Worm (Caenorhabditis elegans): ENCODE results near the gene T05A8.7.
A peak's percentile ranks its signal among the peaks of the same experiment; 100 is the strongest.

The T05A8.7 gene

ce11 chrII:2769021-2769420 lies 26.9 kb upstream of the T05A8.7 start, which contains the start of gene F08D12.7:
TSS of gene F08D12.7 (minus strand) at chrII:2769121.
- TF ChIP-seq isw-1 (GFP tag; IDR thresholded peaks at IDR 0.05) (no peak), rnt-1 (tag; optimal IDR thresholded peaks at IDR 0.05) (peak; percentile 8)

DNA sequence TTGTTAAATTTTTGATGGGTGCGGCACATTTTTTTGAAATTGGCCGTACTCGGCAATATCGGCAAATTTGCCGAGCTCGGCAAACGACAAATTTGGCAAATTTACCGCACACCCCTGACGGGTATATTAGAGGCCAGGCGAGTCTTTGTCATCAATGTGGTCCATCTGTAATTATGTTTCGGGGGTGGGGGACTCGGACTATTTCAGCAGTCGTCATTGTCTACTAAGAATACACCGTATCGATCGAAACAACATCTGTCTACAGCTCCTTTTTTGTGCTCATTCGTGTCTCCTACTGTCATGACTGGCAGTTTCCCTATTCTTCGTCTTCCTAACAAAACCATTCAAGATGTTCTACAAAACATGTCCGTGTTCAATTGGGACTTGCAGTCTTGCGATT lies 24.2 kb upstream of the T05A8.7 start, which contains the start of gene F08D12.15:
Gene F08D12.15, plus strand, starts transcription at position 301 of the 400 bp plus-strand sequence.
- TF ChIP-seq egl-13 (tag; optimal IDR thresholded peaks at IDR 0.05) (no peak), lir-3 (tag; optimal IDR thresholded peaks at IDR 0.05; ENCODE audit: poor library complexity) (no peak), nhr-47 (tag; optimal IDR thresholded peaks at IDR 0.05) (no peak), xbp-1 (tag; optimal IDR thresholded peaks at IDR 0.05) (no peak), mep-1 (tag; optimal IDR thresholded peaks at IDR 0.05) (no peak), efl-3 (GFP tag; optimal IDR thresholded peaks at IDR 0.05) (no peak), nhr-77 (tag; optimal IDR thresholded peaks at IDR 0.05) (no peak), lin-15B (tag; optimal IDR thresholded peaks at IDR 0.05) (no peak), swsn-7 (tag; optimal IDR thresholded peaks at IDR 0.05) (no peak)

ce11 chrII:2764664-2765063 lies 22.5 kb upstream of the T05A8.7 start, which contains the start of gene fbxb-108:
TSS of gene fbxb-108 (plus strand) at chrII:2764964.
- TF ChIP-seq grh-1 (GFP tag; IDR thresholded peaks at IDR 0.05) (no peak), vab-15 (tag; optimal IDR thresholded peaks at IDR 0.05) (no peak), Y116A8C.19 (tag; optimal IDR thresholded peaks at IDR 0.05; ENCODE audit: borderline replicate concordance) (no peak)

DNA sequence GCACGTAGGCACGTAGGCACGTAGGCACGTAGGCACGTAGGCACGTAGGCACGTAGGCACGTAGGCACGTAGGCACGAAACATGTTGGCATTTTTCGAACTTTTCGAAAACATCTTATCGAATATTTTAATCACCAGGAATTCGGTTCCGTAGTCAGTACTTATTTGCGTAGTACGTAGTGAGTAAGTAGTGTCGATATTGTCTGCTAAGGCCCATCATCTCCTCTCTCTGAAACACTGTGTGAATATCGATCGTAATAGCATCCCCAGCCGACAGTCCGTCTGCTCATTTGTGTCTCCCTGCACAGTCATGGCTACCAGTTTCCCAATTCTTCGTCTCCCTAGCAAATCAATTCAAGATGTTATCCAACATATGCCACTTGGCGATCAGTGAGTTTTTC lies 20.0 kb upstream of the T05A8.7 start, which contains the start of gene fbxb-106:
Gene fbxb-106, plus strand, starts transcription at position 301 of the 400 bp plus-strand sequence.
- TF ChIP-seq Y116A8C.19 (tag; optimal IDR thresholded peaks at IDR 0.05; ENCODE audit: borderline replicate concordance) = no peak
- TF ChIP-seq alr-1 (tag; optimal IDR thresholded peaks at IDR 0.05; ENCODE audit: borderline replicate concordance) = no peak
- TF ChIP-seq pqm-1 (tag; optimal IDR thresholded peaks at IDR 0.05) = no peak
- TF ChIP-seq nhr-20 (tag; optimal IDR thresholded peaks at IDR 0.05) = no peak
- TF ChIP-seq jun-1 (tag; optimal IDR thresholded peaks at IDR 0.05) = no peak
- TF ChIP-seq zag-1 (tag; optimal IDR thresholded peaks at IDR 0.05) = no peak
- no peak for TF ChIP-seq pax-3 (tag; optimal IDR thresholded peaks at IDR 0.05)
- no peak for TF ChIP-seq mab-9 (GFP tag; IDR thresholded peaks at IDR 0.05)
- no peak for TF ChIP-seq ces-1 (GFP tag; optimal IDR thresholded peaks at IDR 0.05)
- TF ChIP-seq fos-1 (tag; optimal IDR thresholded peaks at IDR 0.05) = no peak
- no peak for TF ChIP-seq rnt-1 (tag; optimal IDR thresholded peaks at IDR 0.05)
- TF ChIP-seq nhr-90 (tag; optimal IDR thresholded peaks at IDR 0.05; ENCODE audit: poor library complexity) = no peak
- no peak for TF ChIP-seq mef-2 (tag; optimal IDR thresholded peaks at IDR 0.05)
- TF ChIP-seq lin-14 (GFP tag; optimal IDR thresholded peaks at IDR 0.05) = no peak
- TF ChIP-seq unc-130 (tag; optimal IDR thresholded peaks at IDR 0.05) = no peak

- TF ChIP-seq fkh-8 (tag; optimal IDR thresholded peaks at IDR 0.05) = no peak
- no peak for TF ChIP-seq aly-2 (tag; optimal IDR thresholded peaks at IDR 0.05)
- no peak for TF ChIP-seq efl-1 (optimal IDR thresholded peaks at IDR 0.05)
- no peak for TF ChIP-seq efl-1 (GFP tag; optimal IDR thresholded peaks at IDR 0.05 in 1 of 2)
- TF ChIP-seq nhr-77 (tag; optimal IDR thresholded peaks at IDR 0.05) = no peak
- no peak for TF ChIP-seq grh-1 (GFP tag; IDR thresholded peaks at IDR 0.05)
- no peak for TF ChIP-seq egl-13 (tag; optimal IDR thresholded peaks at IDR 0.05)
- TF ChIP-seq fkh-4 (tag; optimal IDR thresholded peaks at IDR 0.05; ENCODE audit: borderline replicate concordance) = no peak
- TF ChIP-seq snpc-4 (tag; optimal IDR thresholded peaks at IDR 0.05) = no peak
- no peak for TF ChIP-seq zip-4 (GFP tag; optimal IDR thresholded peaks at IDR 0.05)
- no peak for TF ChIP-seq nhr-84 (tag; optimal IDR thresholded peaks at IDR 0.05)
- no peak for TF ChIP-seq mep-1 (tag; optimal IDR thresholded peaks at IDR 0.05)
Measured at ce11 chrII:2758476-2758875, 16.3 kb upstream of the T05A8.7 start, which contains the start of gene fbxb-107. TSS of gene fbxb-107 (plus strand) at chrII:2758772.

Data from whole organism, L1 larva.